Worm (Caenorhabditis elegans) whole organism, midembryonic: ENCODE data around the gene C49C8.2.

Experiments used
- klf-2 ChIP-seq: fragments of 200-800 bp; sonication (Bioruptor generic); conservative IDR thresholded peaks from 2 replicates; pipeline ENCODE4 v1.3.6; 2022; ENCODE audit warnings: missing genetic modification reagents, missing genetic modification characterization, missing compliant biosample characterization
- med-1 ChIP-seq: sonication (generic microtip); optimal IDR thresholded peaks from 2 replicates; lab custom pipeline; 2017; ENCODE audit warnings: missing genetic modification characterization, mild to moderate bottlenecking, missing compliant biosample characterization, antibody characterized with exemption, missing genetic modification reagents; ENCODE audit not compliant: insufficient read depth
- ref-1 ChIP-seq: fragments of 200-800 bp; sonication (Bioruptor generic); conservative IDR thresholded peaks from 2 replicates; pipeline ENCODE4 v1.3.6; 2022; ENCODE audit warnings: missing genetic modification reagents, missing genetic modification characterization, missing compliant biosample characterization

- TF ChIP-seq ref-1 (GFP tag; lab: Robert Waterston, UW) (no peak), med-1 (GFP tag; lab: Kevin White, UChicago) (no peak), klf-2 (GFP tag; lab: Robert Waterston, UW) (no peak)
Measured at ce11 chrIV:8638761-8639160, 12.1 kb upstream of the C49C8.2 start, which contains the start of gene F42A9.9.
